Worm (Caenorhabditis elegans): ENCODE data around the gene fbxa-54.

The fbxa-54 gene

DNA sequence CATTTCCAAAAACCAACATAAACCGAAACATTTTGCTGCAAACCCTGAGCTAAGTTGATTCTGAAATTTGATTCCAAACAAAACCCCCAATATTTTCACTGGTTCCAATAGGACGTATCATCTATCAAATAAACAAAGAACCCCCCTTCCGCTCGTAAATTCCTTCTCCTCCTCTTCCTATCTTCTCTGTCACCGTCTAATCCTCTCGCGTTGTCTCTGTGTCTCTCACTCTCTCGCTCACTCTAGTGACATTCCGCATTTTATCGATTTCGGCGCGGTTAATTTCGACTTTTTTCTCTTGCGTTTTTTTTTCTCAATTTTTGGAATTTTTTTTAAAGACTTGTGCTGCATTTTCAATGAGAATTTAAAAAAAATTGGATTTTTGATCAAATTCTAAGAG is 25.8 kb downstream of the fbxa-54 start:
- TF ChIP-seq lsy-2 (tag; optimal IDR thresholded peaks at IDR 0.05) (no peak), hlh-1 (tag; optimal IDR thresholded peaks at IDR 0.05) (peak; percentile 26), nhr-237 (tag; optimal IDR thresholded peaks at IDR 0.05) (peak; percentile 47), unc-120 (tag; optimal IDR thresholded peaks at IDR 0.05; ENCODE audit: poor library complexity, severe bottlenecking) (no peak), mls-2 (tag; optimal IDR thresholded peaks at IDR 0.05) (no peak), elt-3 (tag; optimal IDR thresholded peaks at IDR 0.05) (peak; percentile 4), snpc-4 (tag; optimal IDR thresholded peaks at IDR 0.05) (no peak), nhr-12 (tag; optimal IDR thresholded peaks at IDR 0.05) (no peak), nhr-28 (tag; optimal IDR thresholded peaks at IDR 0.05) (no peak), ces-1 (GFP tag; optimal IDR thresholded peaks at IDR 0.05) (peak; percentile 69), lin-13 (tag; optimal IDR thresholded peaks at IDR 0.05) (peak; percentile 12), unc-62 (GFP tag; optimal IDR thresholded peaks at IDR 0.05) (peak; percentile 64), pha-4 (tag; optimal IDR thresholded peaks at IDR 0.05) (peak; percentile 50), bed-3 (GFP tag; optimal IDR thresholded peaks at IDR 0.05) (no peak), mep-1 (tag; optimal IDR thresholded peaks at IDR 0.05) (no peak)

DNA sequence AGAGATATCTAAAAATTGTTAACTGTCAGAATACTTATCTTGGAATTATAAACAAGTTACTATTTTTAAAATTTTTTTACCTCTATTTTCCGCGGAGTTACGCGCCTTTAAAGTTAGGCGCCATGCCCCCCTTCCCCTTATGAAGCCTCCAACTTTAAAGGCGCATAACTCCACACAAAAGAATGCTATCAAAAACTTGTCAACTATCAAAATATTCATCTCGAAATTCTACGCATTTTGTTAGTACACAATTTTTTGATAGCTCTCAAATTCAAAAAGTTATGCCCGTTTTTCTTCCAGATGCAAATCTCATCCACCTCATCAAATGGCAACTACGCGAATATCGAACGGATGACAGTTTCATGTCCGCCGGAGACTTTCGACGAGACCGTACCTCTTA is 26.8 kb downstream of the fbxa-54 start, which contains the start of gene tbc-10:
Gene tbc-10, plus strand, starts transcription at position 301 of the 400 bp plus-strand sequence.
- TF ChIP-seq unc-120 (tag; optimal IDR thresholded peaks at IDR 0.05; ENCODE audit: poor library complexity, severe bottlenecking) = no peak
- TF ChIP-seq unc-39 (tag; optimal IDR thresholded peaks at IDR 0.05) = no peak
- no peak for TF ChIP-seq nhr-12 (tag; optimal IDR thresholded peaks at IDR 0.05)
- no peak for TF ChIP-seq mab-5 (tag; optimal IDR thresholded peaks at IDR 0.05)
- TF ChIP-seq bed-3 (GFP tag; optimal IDR thresholded peaks at IDR 0.05) = no peak
- no peak for TF ChIP-seq nhr-28 (tag; optimal IDR thresholded peaks at IDR 0.05)
- no peak for TF ChIP-seq blmp-1 (tag; optimal IDR thresholded peaks at IDR 0.05)
- TF ChIP-seq tbx-8 (GFP tag; optimal IDR thresholded peaks at IDR 0.05) = no peak
- TF ChIP-seq mls-2 (tag; optimal IDR thresholded peaks at IDR 0.05) = no peak
- TF ChIP-seq zip-8 (tag; optimal IDR thresholded peaks at IDR 0.05) = no peak
- no peak for TF ChIP-seq ham-2 (GFP tag; optimal IDR thresholded peaks at IDR 0.05)
- TF ChIP-seq unc-62 (GFP tag; optimal IDR thresholded peaks at IDR 0.05) = no peak
- TF ChIP-seq lsy-2 (tag; optimal IDR thresholded peaks at IDR 0.05) = no peak
- no peak for TF ChIP-seq lin-32 (GFP tag; optimal IDR thresholded peaks at IDR 0.05)
- TF ChIP-seq ceh-39 (tag; optimal IDR thresholded peaks at IDR 0.05) = no peak
- no peak for TF ChIP-seq ztf-11 (tag; optimal IDR thresholded peaks at IDR 0.05)
- no peak for TF ChIP-seq sem-2 (GFP tag; optimal IDR thresholded peaks at IDR 0.05)
- no peak for TF ChIP-seq nhr-76 (tag; optimal IDR thresholded peaks at IDR 0.05)
- no peak for TF ChIP-seq nhr-237 (tag; optimal IDR thresholded peaks at IDR 0.05)
- TF ChIP-seq ceh-43 (GFP tag; optimal IDR thresholded peaks at IDR 0.05) = no peak

DNA sequence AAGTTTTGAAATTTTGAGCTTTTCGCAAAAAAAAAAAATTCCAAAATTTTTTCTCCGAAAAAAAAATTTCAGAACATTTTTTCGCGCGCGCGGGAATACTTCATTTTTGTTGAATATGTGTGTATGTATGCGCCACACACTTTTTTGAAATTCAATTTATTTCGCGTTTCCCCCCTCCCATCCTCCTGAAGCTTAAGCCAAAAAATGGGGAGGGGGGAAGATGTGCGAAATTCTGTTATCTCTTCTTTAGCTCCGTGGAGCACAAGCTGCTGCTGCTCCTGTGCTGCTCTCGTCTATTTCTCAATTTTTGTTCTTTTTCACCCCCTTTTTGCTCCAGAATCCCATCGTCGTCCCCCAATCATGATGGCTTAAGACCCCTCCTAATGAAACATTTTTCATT is 33.4 kb downstream of the fbxa-54 start:
- TF ChIP-seq nhr-237 (tag; optimal IDR thresholded peaks at IDR 0.05) (no peak), mls-2 (tag; optimal IDR thresholded peaks at IDR 0.05) (no peak), ces-1 (GFP tag; optimal IDR thresholded peaks at IDR 0.05) (peak; percentile 83), nhr-2 (tag; optimal IDR thresholded peaks at IDR 0.05) (no peak)

DNA sequence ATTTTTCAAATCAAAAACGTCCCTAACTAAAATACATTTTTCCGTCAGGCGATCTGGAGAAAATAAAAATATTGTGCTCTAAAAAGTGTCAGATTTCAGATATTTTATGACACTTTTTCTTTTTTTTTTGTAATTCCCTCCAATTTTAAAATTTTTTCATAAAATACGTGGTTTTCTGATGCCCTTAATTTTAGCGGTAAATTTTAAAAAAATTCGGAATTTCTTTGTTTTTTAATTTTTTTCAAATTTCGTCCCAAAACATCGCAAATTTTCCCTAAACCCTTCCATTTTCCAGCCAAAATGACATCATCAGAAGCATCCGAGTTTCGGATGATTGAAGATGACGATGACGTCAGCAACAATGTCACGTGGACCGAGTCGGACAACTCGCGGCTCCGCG is 35.4 kb downstream of the fbxa-54 start, which contains the start of gene trp-2:
Gene trp-2, plus strand, starts transcription at position 301 of the 400 bp plus-strand sequence.
- TF ChIP-seq ceh-39 (tag; optimal IDR thresholded peaks at IDR 0.05) (no peak), elt-3 (tag; optimal IDR thresholded peaks at IDR 0.05) (no peak), mep-1 (tag; optimal IDR thresholded peaks at IDR 0.05) (no peak), zip-8 (tag; optimal IDR thresholded peaks at IDR 0.05) (no peak)

DNA sequence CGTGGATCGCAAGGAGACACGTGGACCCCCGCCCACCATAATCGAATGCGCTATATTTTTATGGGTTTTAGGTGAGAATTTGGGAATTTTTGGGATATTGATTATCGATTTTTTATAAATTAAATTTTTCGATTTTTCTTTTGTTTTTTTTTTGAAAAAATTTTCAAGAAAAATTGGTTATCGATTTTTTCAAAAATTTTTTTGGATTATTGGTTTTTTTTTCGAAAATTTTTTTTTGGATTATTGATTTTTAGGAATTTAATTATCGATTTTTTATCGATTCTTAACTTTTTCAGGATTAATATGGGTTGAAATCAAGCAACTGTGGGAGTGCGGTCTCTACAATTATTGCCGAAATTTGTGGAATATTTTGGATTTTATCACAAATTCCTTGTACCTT is 40.4 kb downstream of the fbxa-54 start:
- TF ChIP-seq mab-5 (tag; optimal IDR thresholded peaks at IDR 0.05) = no peak
- no peak for TF ChIP-seq elt-1 (tag; optimal IDR thresholded peaks at IDR 0.05; ENCODE audit: borderline replicate concordance, insufficient read depth)
- no peak for TF ChIP-seq ceh-83 (GFP tag; optimal IDR thresholded peaks at IDR 0.05)
- TF ChIP-seq ztf-11 (tag; optimal IDR thresholded peaks at IDR 0.05) = no peak
- no peak for TF ChIP-seq ces-1 (GFP tag; optimal IDR thresholded peaks at IDR 0.05)
- TF ChIP-seq lin-32 (GFP tag; optimal IDR thresholded peaks at IDR 0.05) = no peak
- TF ChIP-seq M03D4.4 (tag; optimal IDR thresholded peaks at IDR 0.05) = no peak
- no peak for TF ChIP-seq nhr-76 (tag; optimal IDR thresholded peaks at IDR 0.05)
- no peak for TF ChIP-seq nhr-28 (tag; optimal IDR thresholded peaks at IDR 0.05)
- TF ChIP-seq unc-120 (tag; optimal IDR thresholded peaks at IDR 0.05; ENCODE audit: poor library complexity, severe bottlenecking) = no peak
- TF ChIP-seq ceh-43 (GFP tag; optimal IDR thresholded peaks at IDR 0.05) = no peak
- TF ChIP-seq lin-13 (tag; optimal IDR thresholded peaks at IDR 0.05) = no peak
- no peak for TF ChIP-seq unc-62 (GFP tag; optimal IDR thresholded peaks at IDR 0.05)
- TF ChIP-seq snpc-4 (tag; optimal IDR thresholded peaks at IDR 0.05) = no peak
- no peak for TF ChIP-seq nhr-237 (tag; optimal IDR thresholded peaks at IDR 0.05)
- no peak for TF ChIP-seq mep-1 (tag; optimal IDR thresholded peaks at IDR 0.05)
- no peak for TF ChIP-seq nhr-2 (tag; optimal IDR thresholded peaks at IDR 0.05)
- no peak for TF ChIP-seq bed-3 (GFP tag; optimal IDR thresholded peaks at IDR 0.05)
- TF ChIP-seq drap-1 (GFP tag; optimal IDR thresholded peaks at IDR 0.05) = no peak

Data from whole organism, mixed stage, embryonic.